Fruit fly (Drosophila melanogaster) whole organism, embryonic: ENCODE measurements around the gene CG3036.

Experiments
- Ada2b ChIP-seq: fragments of 200-800 bp; sonication (Bioruptor generic); IDR thresholded peaks from 2 replicates; pipeline ENCODE4 v1.3.6; 2022; ENCODE audit warnings: missing biosample characterization, missing genetic modification characterization
- Atf3 ChIP-seq: fragments of 200-800 bp; sonication (Bioruptor generic); optimal IDR thresholded peaks from 3 replicates; lab custom pipeline; 2016; ENCODE audit warnings: missing biosample characterization, missing genetic modification characterization
- BtbVII ChIP-seq: fragments of 200-800 bp; sonication (Bioruptor generic); optimal IDR thresholded peaks from 3 replicates; lab custom pipeline; 2017; ENCODE audit warnings: missing biosample characterization, mild to moderate bottlenecking, missing genetic modification characterization
- CG10366 ChIP-seq: fragments of 200-800 bp; sonication (Bioruptor generic); IDR thresholded peaks from 2 replicates; pipeline ENCODE4 v1.3.6; 2022; ENCODE audit warnings: missing biosample characterization, missing genetic modification characterization
- CG11093 ChIP-seq: fragments of 200-800 bp; sonication (Bioruptor generic); IDR thresholded peaks from 3 replicates; pipeline ENCODE4 v1.3.6; 2022; ENCODE audit warnings: missing biosample characterization, missing genetic modification characterization
- CG13624 ChIP-seq: fragments of 200-800 bp; sonication (Bioruptor generic); optimal IDR thresholded peaks from 2 replicates; lab custom pipeline; 2016; ENCODE audit warnings: missing biosample characterization, missing genetic modification characterization
- CG14014 ChIP-seq: fragments of 200-800 bp; sonication (Bioruptor generic); IDR thresholded peaks from 2 replicates; pipeline ENCODE4 v1.3.6; 2022; ENCODE audit warnings: missing biosample characterization, missing genetic modification characterization
- CG14710 ChIP-seq: fragments of 200-800 bp; sonication (Bioruptor generic); optimal IDR thresholded peaks from 3 replicates; lab custom pipeline; 2019; ENCODE audit warnings: missing biosample characterization, mild to moderate bottlenecking, missing genetic modification characterization, moderate library complexity
- CG15479 ChIP-seq: fragments of 200-800 bp; sonication (Bioruptor generic); optimal IDR thresholded peaks from 3 replicates; lab custom pipeline; 2019; ENCODE audit warnings: missing biosample characterization, mild to moderate bottlenecking, missing genetic modification characterization, moderate library complexity
- CG16813 ChIP-seq: fragments of 200-800 bp; sonication (Bioruptor generic); IDR thresholded peaks from 3 replicates; pipeline ENCODE4 v1.3.6; 2022; ENCODE audit warnings: missing biosample characterization, missing genetic modification characterization; ENCODE audit not compliant: partially characterized antibody
- CG1792 ChIP-seq: fragments of 200-800 bp; sonication (Bioruptor generic); optimal IDR thresholded peaks from 2 replicates; lab custom pipeline; 2016; ENCODE audit warnings: missing biosample characterization, missing genetic modification characterization
- CG2199 ChIP-seq: fragments of 200-800 bp; sonication (Bioruptor generic); IDR thresholded peaks from 3 replicates; pipeline ENCODE4 v1.3.6; 2022; ENCODE audit warnings: missing biosample characterization, missing genetic modification characterization
- CG32532 ChIP-seq: fragments of 200-800 bp; sonication (Bioruptor generic); IDR thresholded peaks from 2 replicates; pipeline ENCODE4 v1.3.6; 2022; ENCODE audit warnings: missing biosample characterization, missing genetic modification characterization
- CG3281 ChIP-seq: fragments of 200-800 bp; sonication (Bioruptor generic); optimal IDR thresholded peaks from 3 replicates; lab custom pipeline; 2017; ENCODE audit warnings: missing biosample characterization, mild to moderate bottlenecking, missing genetic modification characterization
- CG3407 ChIP-seq: fragments of 200-800 bp; sonication (Bioruptor generic); optimal IDR thresholded peaks from 2 replicates; lab custom pipeline; 2018; ENCODE audit warnings: missing biosample characterization, mild to moderate bottlenecking, missing genetic modification characterization
- CG3726 ChIP-seq: fragments of 200-800 bp; sonication (Bioruptor generic); IDR thresholded peaks from 3 replicates; pipeline ENCODE4, ENCODE4 v1.3.6; 2022; ENCODE audit warnings: missing biosample characterization, missing genetic modification characterization
- CG4424 ChIP-seq: fragments of 200-800 bp; sonication (Bioruptor generic); optimal IDR thresholded peaks from 3 replicates; lab custom pipeline; 2016; ENCODE audit warnings: missing biosample characterization, missing genetic modification characterization
- CG6813 ChIP-seq: fragments of 200-800 bp; sonication (Bioruptor generic); optimal IDR thresholded peaks from 2 replicates; lab custom pipeline; 2017; ENCODE audit warnings: missing biosample characterization, missing genetic modification characterization, mild to moderate bottlenecking, moderate library complexity, missing genetic modification reagents
- CG8388 ChIP-seq: fragments of 200-800 bp; sonication (Bioruptor generic); optimal IDR thresholded peaks from 2 replicates; lab custom pipeline; 2019; ENCODE audit warnings: missing biosample characterization, mild to moderate bottlenecking, missing genetic modification characterization, moderate library complexity
- CG9932 ChIP-seq: fragments of 200-800 bp; sonication (Bioruptor generic); IDR thresholded peaks from 2 replicates; pipeline ENCODE4 v1.3.6; 2022; ENCODE audit warnings: missing biosample characterization, missing genetic modification characterization
- CHES-1-like ChIP-seq: fragments of 200-800 bp; sonication (Bioruptor generic); optimal IDR thresholded peaks from 2 replicates; lab custom pipeline; 2016; ENCODE audit warnings: missing biosample characterization, missing genetic modification characterization
- CkIIα-i1 ChIP-seq: fragments of 200-800 bp; sonication (Bioruptor generic); IDR thresholded peaks from 2 replicates; pipeline ENCODE4 v1.3.6; 2022; ENCODE audit warnings: missing biosample characterization, missing genetic modification characterization
- Dip3 ChIP-seq: fragments of 200-800 bp; sonication (Bioruptor generic); optimal IDR thresholded peaks from 3 replicates; lab custom pipeline; 2016; ENCODE audit warnings: missing biosample characterization, missing genetic modification characterization
- H15 ChIP-seq: fragments of 200-800 bp; sonication (Bioruptor generic); IDR thresholded peaks from 3 replicates; pipeline ENCODE4 v1.3.6; 2022; ENCODE audit warnings: missing biosample characterization, missing genetic modification characterization
- Hr51 ChIP-seq, 2 experiments: fragments of 200-800 bp; sonication (Bioruptor generic); optimal IDR thresholded peaks; 2 replicates in 1 of 2; 3 replicates in 1 of 2; lab custom pipeline; 2016 to 2018; ENCODE audit warnings: missing biosample characterization in 2 of 2, missing genetic modification characterization in 2 of 2, mild to moderate bottlenecking in 1 of 2, moderate library complexity in 1 of 2
- Hr78 ChIP-seq, 2 experiments: fragments of 200-800 bp in 1 of 2; fragments of >200 bp in 1 of 2; sonication (Bioruptor generic) in 1 of 2; optimal IDR thresholded peaks; 2 replicates each; lab custom pipeline; 2017 to 2019; ENCODE audit warnings: missing biosample characterization in 2 of 2, missing genetic modification characterization in 2 of 2, mild to moderate bottlenecking in 1 of 2, moderate library complexity in 1 of 2
- Mrtf ChIP-seq: fragments of 200-800 bp; sonication (Bioruptor generic); IDR thresholded peaks from 3 replicates; pipeline ENCODE4 v1.3.6; 2022; ENCODE audit warnings: missing biosample characterization, missing genetic modification characterization
- NFAT ChIP-seq: fragments of 200-800 bp; sonication (Bioruptor generic); IDR thresholded peaks from 2 replicates; pipeline ENCODE4 v1.3.6; 2022; ENCODE audit warnings: missing biosample characterization, missing genetic modification characterization
- Oli ChIP-seq: fragments of 200-800 bp; sonication (Bioruptor generic); optimal IDR thresholded peaks from 2 replicates; lab custom pipeline; 2018; ENCODE audit warnings: missing biosample characterization, mild to moderate bottlenecking, missing genetic modification characterization, moderate library complexity
- Opbp ChIP-seq: fragments of 200-800 bp; sonication (Bioruptor generic); IDR thresholded peaks from 3 replicates; pipeline ENCODE4 v1.3.6; 2022; ENCODE audit warnings: missing biosample characterization, missing genetic modification characterization; ENCODE audit not compliant: partially characterized antibody
- Scr ChIP-seq: fragments of 200-800 bp; sonication (Bioruptor generic); IDR thresholded peaks from 2 replicates; pipeline ENCODE4 v1.3.6; 2022; ENCODE audit warnings: missing biosample characterization, missing genetic modification characterization; ENCODE audit not compliant: partially characterized antibody
- Sox102F ChIP-seq: fragments of 200-800 bp; sonication (Bioruptor generic); optimal IDR thresholded peaks from 2 replicates; lab custom pipeline; 2018; ENCODE audit warnings: missing biosample characterization, mild to moderate bottlenecking, missing genetic modification characterization, moderate library complexity
- Tbp ChIP-seq: fragments of >200 bp; optimal IDR thresholded peaks from 2 replicates; lab custom pipeline; 2018; ENCODE audit warnings: missing biosample characterization, missing genetic modification characterization
- amos ChIP-seq: fragments of 200-800 bp; sonication (Bioruptor generic); IDR thresholded peaks from 2 replicates; pipeline ENCODE4 v1.3.6; 2022; ENCODE audit warnings: missing biosample characterization, missing genetic modification characterization; ENCODE audit not compliant: partially characterized antibody
- az2 ChIP-seq: fragments of 200-800 bp; sonication (Bioruptor generic); optimal IDR thresholded peaks from 3 replicates; lab custom pipeline; 2016; ENCODE audit warnings: missing biosample characterization, missing genetic modification characterization
- eyg ChIP-seq: fragments of 200-800 bp; sonication (Bioruptor generic); optimal IDR thresholded peaks from 3 replicates; lab custom pipeline; 2016; ENCODE audit warnings: missing biosample characterization, missing genetic modification characterization
- fd64A ChIP-seq: fragments of 200-800 bp; sonication (Bioruptor generic); optimal IDR thresholded peaks from 3 replicates; lab custom pipeline; 2018; ENCODE audit warnings: missing biosample characterization, mild to moderate bottlenecking, missing genetic modification characterization
- ftz-f1 ChIP-seq: fragments of 200-800 bp; sonication (Bioruptor generic); optimal IDR thresholded peaks from 2 replicates; lab custom pipeline; 2016; ENCODE audit warnings: missing biosample characterization, missing genetic modification characterization
- gem ChIP-seq: fragments of 200-800 bp; sonication (Bioruptor generic); optimal IDR thresholded peaks from 2 replicates; lab custom pipeline; 2019; ENCODE audit warnings: missing biosample characterization, mild to moderate bottlenecking, missing genetic modification characterization, moderate library complexity
- gsb ChIP-seq: fragments of 200-800 bp; sonication (Bioruptor generic); IDR thresholded peaks from 2 replicates; pipeline ENCODE4 v1.3.6; 2022; ENCODE audit warnings: missing biosample characterization, missing genetic modification characterization
- hth ChIP-seq: fragments of >200 bp; optimal IDR thresholded peaks from 2 replicates; lab custom pipeline; 2017; ENCODE audit warnings: inconsistent platforms
- insv ChIP-seq, 2 experiments: fragments of 200-800 bp; sonication (Bioruptor generic); optimal IDR thresholded peaks; 3 replicates each; lab custom pipeline; 2016 to 2018; ENCODE audit warnings: missing biosample characterization in 2 of 2, missing genetic modification characterization in 2 of 2
- kah ChIP-seq: fragments of 200-800 bp; sonication (Bioruptor generic); optimal IDR thresholded peaks from 2 replicates; lab custom pipeline; 2018; ENCODE audit warnings: missing biosample characterization, mild to moderate bottlenecking, missing genetic modification characterization
- pzg ChIP-seq: fragments of 200-800 bp; sonication (Bioruptor generic); optimal IDR thresholded peaks from 3 replicates; lab custom pipeline; 2018; ENCODE audit warnings: missing biosample characterization, mild to moderate bottlenecking, missing genetic modification characterization, moderate library complexity
- sens ChIP-seq: fragments of 200-800 bp; sonication (Bioruptor generic); peaks from one replicate; lab custom pipeline; 2016; ENCODE audit warnings: missing biosample characterization, missing genetic modification characterization
- tgo ChIP-seq: fragments of 200-800 bp; sonication (Bioruptor generic); IDR thresholded peaks from 3 replicates; pipeline ENCODE4 v1.3.6; 2022; ENCODE audit warnings: missing biosample characterization, missing genetic modification characterization
- tna ChIP-seq: fragments of 200-800 bp; sonication (Bioruptor generic); IDR thresholded peaks from 2 replicates; pipeline ENCODE4 v1.3.6; 2022; ENCODE audit warnings: missing biosample characterization, missing genetic modification characterization; ENCODE audit not compliant: partially characterized antibody
- usp ChIP-seq: fragments of >200 bp; optimal IDR thresholded peaks from 2 replicates; lab custom pipeline; 2017; ENCODE audit warnings: missing biosample characterization, missing genetic modification characterization
- zen2 ChIP-seq: fragments of 200-800 bp; sonication (Bioruptor generic); IDR thresholded peaks from 3 replicates; pipeline ENCODE4 v1.3.6; 2022; ENCODE audit warnings: missing biosample characterization, missing genetic modification characterization; ENCODE audit not compliant: partially characterized antibody
- zfh1 ChIP-seq: fragments of 200-800 bp; sonication (Bioruptor generic); IDR thresholded peaks from 3 replicates; pipeline ENCODE4 v1.3.6; 2022; ENCODE audit warnings: missing biosample characterization, missing genetic modification characterization

The CG3036 gene

DNA sequence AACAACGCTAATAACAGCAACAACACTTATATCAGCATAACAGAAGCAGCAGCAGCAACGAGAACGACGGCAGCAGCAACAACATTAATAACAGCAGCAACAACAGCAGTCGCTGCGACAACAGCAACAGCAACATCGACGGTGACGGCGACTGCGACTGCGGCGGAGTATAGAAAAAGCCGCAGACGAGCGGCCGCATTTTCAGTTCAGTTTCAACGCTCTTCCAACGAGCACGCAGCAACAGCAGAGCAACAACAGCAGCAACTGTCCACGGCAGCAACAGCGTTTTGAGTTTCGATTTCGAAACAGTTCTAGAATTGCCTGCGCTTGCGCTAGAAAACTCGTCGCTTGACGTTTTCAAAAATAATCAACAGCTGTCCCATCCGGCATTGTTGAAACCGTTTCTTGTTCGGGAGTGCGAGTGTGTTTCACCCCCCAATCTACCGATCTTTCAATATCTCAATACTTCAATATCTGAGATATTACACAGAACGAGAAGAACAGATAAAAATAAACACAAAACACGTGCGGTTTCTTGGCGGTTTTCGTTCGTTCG, at the start of gene CG3036 (continued):
- TF ChIP-seq Hr78 (GFP tag; optimal IDR thresholded peaks at IDR 0.05; lab: Kevin White, UChicago), result peak in 1 of 2 experiments; percentile 32
- TF ChIP-seq NFAT (GFP tag; lab: Robert Waterston, UW), result no peak; the same call in 1 of the 2 replicates
- no peak for TF ChIP-seq gem
- TF ChIP-seq Scr (GFP tag; lab: Robert Waterston, UW), result no peak; the same call in 1 of the 2 replicates
- TF ChIP-seq H15, result no peak
- TF ChIP-seq CG9932 (GFP tag; lab: Robert Waterston, UW), result no peak
- no peak for TF ChIP-seq CG1792 (GFP tag; lab: Kevin White, UChicago)
- TF ChIP-seq gsb (GFP tag; lab: Robert Waterston, UW), result no peak
- no peak for TF ChIP-seq Dip3 (GFP tag; lab: Kevin White, UChicago)
- no peak for TF ChIP-seq CG32532 (GFP tag; lab: Robert Waterston, UW)
- TF ChIP-seq CHES-1-like (GFP tag; lab: Kevin White, UChicago), result peak; percentile 17
- TF ChIP-seq az2 (GFP tag; lab: Kevin White, UChicago), result no peak
- TF ChIP-seq CG16813 (GFP tag; lab: Robert Waterston, UW), result peak; percentile 36; the same call in 1 of the 3 replicates
- peak; percentile 5 for TF ChIP-seq CG4424 (GFP tag; lab: Kevin White, UChicago)
- no peak for TF ChIP-seq CG10366 (GFP tag; lab: Robert Waterston, UW)
- TF ChIP-seq CG13624 (GFP tag; lab: Kevin White, UChicago), result peak; percentile 34
- TF ChIP-seq CG15479, result peak; percentile 70
- no peak for TF ChIP-seq CG6813
- TF ChIP-seq insv (GFP tag; optimal IDR thresholded peaks at IDR 0.05; lab: Kevin White, UChicago), result no peak
- TF ChIP-seq Atf3 (GFP tag; lab: Kevin White, UChicago), result no peak
- TF ChIP-seq Hr51 (GFP tag; optimal IDR thresholded peaks at IDR 0.05; lab: Kevin White, UChicago), result peak in 1 of 2 experiments; percentile 27
- TF ChIP-seq CG3407 (GFP tag; lab: Kevin White, UChicago), result no peak
- TF ChIP-seq Opbp (GFP tag; lab: Robert Waterston, UW), result peak; percentile 77
- peak; percentile 48 for TF ChIP-seq Tbp (GFP tag; lab: Kevin White, UChicago)
- peak; percentile 56; the same call in 1 of the 2 replicates for TF ChIP-seq amos (GFP tag; lab: Robert Waterston, UW)
- peak; percentile 67 for TF ChIP-seq BtbVII (GFP tag; lab: Kevin White, UChicago)
- TF ChIP-seq eyg (GFP tag; lab: Kevin White, UChicago), result no peak
- peak; percentile 92 for TF ChIP-seq CG2199 (GFP tag; lab: Robert Waterston, UW)
- TF ChIP-seq fd64A (GFP tag; lab: Kevin White, UChicago), result peak; percentile 57
- TF ChIP-seq hth (lab: Kevin White, UChicago), result no peak
- TF ChIP-seq Oli (tag; lab: Kevin White, UChicago), result no peak
- TF ChIP-seq CG3281 (GFP tag; lab: Kevin White, UChicago), result no peak
- TF ChIP-seq kah (GFP tag; lab: Kevin White, UChicago), result peak; percentile 91
- no peak for TF ChIP-seq CG11093 (GFP tag; lab: Robert Waterston, UW)
- no peak for TF ChIP-seq Mrtf (GFP tag; lab: Robert Waterston, UW)
- peak; percentile 69 for TF ChIP-seq tna (GFP tag; lab: Robert Waterston, UW)
- no peak; the same call in 2 of the 3 replicates for TF ChIP-seq zen2 (GFP tag; lab: Robert Waterston, UW)
- no peak for TF ChIP-seq pzg (GFP tag; lab: Kevin White, UChicago)
- peak; percentile 9 for TF ChIP-seq CG14710 (tag; lab: Kevin White, UChicago)
- no peak for TF ChIP-seq Ada2b (GFP tag; lab: Robert Waterston, UW)
- no peak for TF ChIP-seq CkIIα-i1
- TF ChIP-seq zfh1, result peak; percentile 50; the same call in 1 of the 3 replicates
- no peak for TF ChIP-seq usp (GFP tag; lab: Kevin White, UChicago)
- TF ChIP-seq CG14014 (GFP tag; lab: Robert Waterston, UW), result peak; percentile 56
- TF ChIP-seq CG8388 (GFP tag; lab: Kevin White, UChicago), result peak; percentile 3
- no peak for TF ChIP-seq tgo
- TF ChIP-seq Sox102F, result no peak
- TF ChIP-seq sens (GFP tag; lab: Kevin White, UChicago), result peak; percentile 82
- no peak for TF ChIP-seq ftz-f1
- TF ChIP-seq CG3726 (GFP tag; lab: Robert Waterston, UW), result no peak
